Worm (Caenorhabditis elegans): ENCODE data around the gene frpr-17.

DNA sequence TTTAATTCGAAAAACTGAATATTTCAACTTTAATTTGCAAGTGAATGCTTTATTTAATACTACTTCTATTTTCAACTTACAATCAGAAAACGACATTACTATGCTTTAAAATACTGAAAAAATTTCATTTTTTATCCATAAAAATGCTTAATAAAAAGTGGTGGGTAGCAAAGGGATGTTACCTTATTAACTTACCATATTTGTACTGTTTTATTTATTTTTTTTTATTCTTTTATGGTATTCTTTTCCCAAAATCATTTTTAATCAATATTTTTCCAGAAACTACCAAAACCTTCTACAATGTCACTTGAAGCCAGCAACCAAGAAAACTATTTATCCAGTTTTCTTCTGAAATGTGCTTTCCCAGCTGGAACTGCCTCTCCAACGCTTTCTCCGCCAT lies 23.0 kb upstream of the frpr-17 start, which contains the start of gene Y60A9.3:
- TF ChIP-seq lim-7 (GFP tag; IDR thresholded peaks at IDR 0.05), result no peak
- TF ChIP-seq lin-29 (GFP tag; IDR thresholded peaks at IDR 0.05), result no peak
- no peak for TF ChIP-seq ces-1 (GFP tag; optimal IDR thresholded peaks at IDR 0.05)
- no peak for TF ChIP-seq pqm-1 (tag; optimal IDR thresholded peaks at IDR 0.05)
- no peak for TF ChIP-seq dve-1 (tag; optimal IDR thresholded peaks at IDR 0.05; ENCODE audit: insufficient read depth)
- TF ChIP-seq ama-1 (optimal IDR thresholded peaks at IDR 0.05), result no peak
- TF ChIP-seq ceh-44 (GFP tag; IDR thresholded peaks at IDR 0.05), result no peak

Data from whole organism, L4 larva.